Fruit fly (Drosophila melanogaster) whole organism, embryonic: Measurements from ENCODE around the gene CG15773.

Experiments
- Antp ChIP-seq: fragments of 200-800 bp; sonication (Bioruptor generic); optimal IDR thresholded peaks from 3 replicates; lab custom pipeline; 2016; ENCODE audit warnings: missing biosample characterization, missing genetic modification characterization
- CG1024 ChIP-seq: fragments of 200-800 bp; sonication (Bioruptor generic); IDR thresholded peaks from 2 replicates; pipeline ENCODE4 v1.3.6; 2022; ENCODE audit warnings: missing biosample characterization, missing genetic modification characterization
- CG10959 ChIP-seq: fragments of 200-800 bp; sonication (Bioruptor generic); IDR thresholded peaks from 2 replicates; pipeline ENCODE4 v1.3.6; 2022; ENCODE audit warnings: missing biosample characterization, missing genetic modification characterization
- CG12071 ChIP-seq: fragments of 200-800 bp; sonication (Bioruptor generic); optimal IDR thresholded peaks from 3 replicates; lab custom pipeline; 2018; ENCODE audit warnings: missing biosample characterization, mild to moderate bottlenecking, missing genetic modification characterization
- CG12155 ChIP-seq: fragments of 200-800 bp; sonication (Bioruptor generic); optimal IDR thresholded peaks from 3 replicates; lab custom pipeline; 2016; ENCODE audit warnings: missing biosample characterization, missing genetic modification characterization
- CG12769 ChIP-seq: fragments of 200-800 bp; sonication (Bioruptor generic); optimal IDR thresholded peaks from 2 replicates; lab custom pipeline; 2019; ENCODE audit warnings: missing biosample characterization, mild to moderate bottlenecking, missing genetic modification characterization, moderate library complexity
- CG13296 ChIP-seq: fragments of 200-800 bp; sonication (Bioruptor generic); optimal IDR thresholded peaks from 3 replicates; lab custom pipeline; 2018; ENCODE audit warnings: missing biosample characterization, mild to moderate bottlenecking, missing genetic modification characterization
- CG14667 ChIP-seq: fragments of 200-800 bp; sonication (Bioruptor generic); IDR thresholded peaks from 2 replicates; pipeline ENCODE4 v1.3.6; 2022; ENCODE audit warnings: missing biosample characterization, missing genetic modification characterization
- CG1792 ChIP-seq: fragments of 200-800 bp; sonication (Bioruptor generic); optimal IDR thresholded peaks from 2 replicates; lab custom pipeline; 2016; ENCODE audit warnings: missing biosample characterization, missing genetic modification characterization
- CG18619 ChIP-seq: fragments of 200-800 bp; sonication (Bioruptor generic); optimal IDR thresholded peaks from 3 replicates; lab custom pipeline; 2017; ENCODE audit warnings: missing biosample characterization, mild to moderate bottlenecking, missing genetic modification characterization
- CG18764 ChIP-seq: fragments of 200-800 bp; sonication (Bioruptor generic); optimal IDR thresholded peaks from 3 replicates; lab custom pipeline; 2016; ENCODE audit warnings: missing biosample characterization, missing genetic modification characterization
- CG2678 ChIP-seq: fragments of 200-800 bp; sonication (Bioruptor generic); optimal IDR thresholded peaks from 3 replicates; lab custom pipeline; 2019; ENCODE audit warnings: missing biosample characterization, mild to moderate bottlenecking, missing genetic modification characterization, moderate library complexity
- CG32772 ChIP-seq: fragments of 200-800 bp; sonication (Bioruptor generic); IDR thresholded peaks from 2 replicates; pipeline ENCODE4 v1.3.6; 2022; ENCODE audit warnings: missing biosample characterization, missing genetic modification characterization
- CG3847 ChIP-seq: fragments of 200-800 bp; sonication (Bioruptor generic); IDR thresholded peaks from 2 replicates; pipeline ENCODE4 v1.3.6; 2022; ENCODE audit warnings: missing biosample characterization, missing genetic modification characterization
- CG4424 ChIP-seq: fragments of 200-800 bp; sonication (Bioruptor generic); optimal IDR thresholded peaks from 3 replicates; lab custom pipeline; 2016; ENCODE audit warnings: missing biosample characterization, missing genetic modification characterization
- CG6254 ChIP-seq: fragments of 200-800 bp; sonication (Bioruptor generic); optimal IDR thresholded peaks from 3 replicates; lab custom pipeline; 2017; ENCODE audit warnings: mild to moderate bottlenecking, missing biosample characterization, missing genetic modification reagents, missing genetic modification characterization
- CG7556 ChIP-seq: fragments of 200-800 bp; sonication (Bioruptor generic); optimal IDR thresholded peaks from 2 replicates; lab custom pipeline; 2017; ENCODE audit warnings: missing biosample characterization, mild to moderate bottlenecking, missing genetic modification characterization
- CG9876 ChIP-seq: fragments of 200-800 bp; sonication (Bioruptor generic); optimal IDR thresholded peaks from 2 replicates; lab custom pipeline; 2016; ENCODE audit warnings: missing biosample characterization, missing genetic modification characterization
- CG9932 ChIP-seq: fragments of 200-800 bp; sonication (Bioruptor generic); IDR thresholded peaks from 2 replicates; pipeline ENCODE4 v1.3.6; 2022; ENCODE audit warnings: missing biosample characterization, missing genetic modification characterization
- Dbx ChIP-seq: fragments of 200-800 bp; sonication (Bioruptor generic); IDR thresholded peaks from 3 replicates; pipeline ENCODE4 v1.3.6; 2022; ENCODE audit warnings: missing biosample characterization, missing genetic modification characterization
- Deaf1 ChIP-seq: fragments of 200-800 bp; optimal IDR thresholded peaks from 3 replicates; lab custom pipeline; 2019; ENCODE audit warnings: missing biosample characterization, mild to moderate bottlenecking, missing genetic modification characterization, moderate library complexity
- Ets65A ChIP-seq: fragments of 200-800 bp; sonication (Bioruptor generic); peaks from one replicate; lab custom pipeline; 2016; ENCODE audit warnings: missing biosample characterization, missing genetic modification characterization
- Fer1 ChIP-seq: fragments of 200-800 bp; sonication (Bioruptor generic); optimal IDR thresholded peaks from 2 replicates; lab custom pipeline; 2017; ENCODE audit warnings: missing biosample characterization, mild to moderate bottlenecking, missing genetic modification characterization
- GATAe ChIP-seq: fragments of 200-800 bp; sonication (Bioruptor generic); conservative IDR thresholded peaks from 2 replicates; pipeline ENCODE4 v1.3.6; 2022; ENCODE audit warnings: missing biosample characterization, missing genetic modification characterization
- Gsc ChIP-seq: fragments of 200-800 bp; sonication (Bioruptor generic); IDR thresholded peaks from 2 replicates; pipeline ENCODE4 v1.3.6; 2022; ENCODE audit warnings: missing biosample characterization, missing genetic modification characterization
- H2.0 ChIP-seq: fragments of 200-800 bp; sonication (Bioruptor generic); IDR thresholded peaks from 2 replicates; pipeline ENCODE4 v1.3.6; 2022; ENCODE audit warnings: missing biosample characterization, missing genetic modification characterization
- Meics ChIP-seq: fragments of 200-800 bp; sonication (Bioruptor generic); optimal IDR thresholded peaks from 2 replicates; lab custom pipeline; 2017; ENCODE audit warnings: missing biosample characterization, mild to moderate bottlenecking, missing genetic modification characterization
- Mrtf ChIP-seq: fragments of 200-800 bp; sonication (Bioruptor generic); IDR thresholded peaks from 3 replicates; pipeline ENCODE4 v1.3.6; 2022; ENCODE audit warnings: missing biosample characterization, missing genetic modification characterization
- PHDP ChIP-seq: fragments of 200-800 bp; sonication (Bioruptor generic); optimal IDR thresholded peaks from 3 replicates; lab custom pipeline; 2018; ENCODE audit warnings: missing biosample characterization, mild to moderate bottlenecking, missing genetic modification characterization, moderate library complexity
- Poxn ChIP-seq: fragments of 200-800 bp; sonication (Bioruptor generic); IDR thresholded peaks from 2 replicates; pipeline ENCODE4 v1.3.6; 2022; ENCODE audit warnings: missing biosample characterization, missing genetic modification characterization
- Sry-β ChIP-seq: fragments of 200-800 bp; sonication (Bioruptor generic); optimal IDR thresholded peaks from 2 replicates; lab custom pipeline; 2018; ENCODE audit warnings: missing biosample characterization, mild to moderate bottlenecking, missing genetic modification characterization, moderate library complexity
- Taf1 ChIP-seq: fragments of 200-800 bp; sonication (Bioruptor generic); IDR thresholded peaks from 2 replicates; pipeline ENCODE4 v1.3.6; 2022; ENCODE audit warnings: missing biosample characterization, missing genetic modification characterization
- ash1 ChIP-seq: fragments of 200-800 bp; sonication (Bioruptor generic); optimal IDR thresholded peaks from 2 replicates; lab custom pipeline; 2018; ENCODE audit warnings: missing biosample characterization, mild to moderate bottlenecking, missing genetic modification characterization
- bcd ChIP-seq: fragments of 200-800 bp; sonication (Bioruptor generic); optimal IDR thresholded peaks from 2 replicates; lab custom pipeline; 2017; ENCODE audit warnings: missing biosample characterization, mild to moderate bottlenecking, missing genetic modification characterization
- bigmax ChIP-seq: fragments of 200-800 bp; sonication (Bioruptor generic); optimal IDR thresholded peaks from 2 replicates; lab custom pipeline; 2018; ENCODE audit warnings: missing biosample characterization, mild to moderate bottlenecking, missing genetic modification characterization
- bowl ChIP-seq: fragments of 200-800 bp; sonication (Bioruptor generic); IDR thresholded peaks from 2 replicates; pipeline ENCODE4 v1.3.6; 2022; ENCODE audit warnings: missing biosample characterization, missing genetic modification characterization
- cwo ChIP-seq: fragments of 200-800 bp; sonication (Bioruptor generic); optimal IDR thresholded peaks from 3 replicates; lab custom pipeline; 2017; ENCODE audit warnings: missing biosample characterization, missing genetic modification characterization, mild to moderate bottlenecking, moderate library complexity, missing genetic modification reagents
- dati ChIP-seq: fragments of 200-800 bp; sonication (Bioruptor generic); IDR thresholded peaks from 2 replicates; pipeline ENCODE4 v1.3.6; 2022; ENCODE audit warnings: missing biosample characterization, missing genetic modification characterization
- eve ChIP-seq, 2 experiments: fragments of >200 bp; optimal IDR thresholded peaks; 2 replicates each; lab custom pipeline; 2017; ENCODE audit warnings: missing biosample characterization in 2 of 2, missing genetic modification characterization in 2 of 2
- eyg ChIP-seq: fragments of 200-800 bp; sonication (Bioruptor generic); optimal IDR thresholded peaks from 3 replicates; lab custom pipeline; 2016; ENCODE audit warnings: missing biosample characterization, missing genetic modification characterization
- p53 ChIP-seq: fragments of 200-800 bp; sonication (Bioruptor generic); optimal IDR thresholded peaks from 2 replicates; lab custom pipeline; 2016; ENCODE audit warnings: missing biosample characterization, missing genetic modification characterization
- peb ChIP-seq: fragments of 200-800 bp; sonication (Bioruptor generic); IDR thresholded peaks from 2 replicates; pipeline ENCODE4 v1.3.6; 2022; ENCODE audit warnings: missing biosample characterization, missing genetic modification characterization
- pho ChIP-seq: fragments of 200-800 bp; sonication (Bioruptor generic); optimal IDR thresholded peaks from 2 replicates; lab custom pipeline; 2016; ENCODE audit warnings: missing biosample characterization, missing genetic modification characterization
- pnt ChIP-seq: fragments of 200-800 bp; sonication (Bioruptor generic); optimal IDR thresholded peaks from 3 replicates; lab custom pipeline; 2016; ENCODE audit warnings: missing biosample characterization, missing genetic modification characterization
- ro ChIP-seq: fragments of 200-800 bp; sonication (Bioruptor generic); IDR thresholded peaks from 2 replicates; pipeline ENCODE4 v1.3.6; 2022; ENCODE audit warnings: missing biosample characterization, missing genetic modification characterization
- sc ChIP-seq, 3 experiments: fragments of >200 bp in 2 of 3; fragments of 200-800 bp in 1 of 3; sonication (Bioruptor generic) in 1 of 3; optimal IDR thresholded peaks; 2 replicates in 2 of 3; 3 replicates in 1 of 3; lab custom pipeline; 2017; ENCODE audit warnings: mild to moderate bottlenecking in 1 of 3, missing biosample characterization in 1 of 3, missing genetic modification characterization in 1 of 3, missing genetic modification reagents in 1 of 3
- sens ChIP-seq: fragments of 200-800 bp; sonication (Bioruptor generic); peaks from one replicate; lab custom pipeline; 2016; ENCODE audit warnings: missing biosample characterization, missing genetic modification characterization
- sens-2 ChIP-seq: fragments of 200-800 bp; sonication (Bioruptor generic); IDR thresholded peaks from 2 replicates; pipeline ENCODE4 v1.3.6; 2022; ENCODE audit warnings: missing biosample characterization, missing genetic modification characterization
- tll ChIP-seq, 2 experiments: fragments of 200-800 bp in 1 of 2; fragments of >200 bp in 1 of 2; sonication (Bioruptor generic) in 1 of 2; optimal IDR thresholded peaks; 2 replicates each; lab custom pipeline; 2017 to 2019; ENCODE audit warnings: missing biosample characterization in 2 of 2, missing genetic modification characterization in 2 of 2, mild to moderate bottlenecking in 1 of 2, moderate library complexity in 1 of 2
- usp ChIP-seq: fragments of >200 bp; optimal IDR thresholded peaks from 2 replicates; lab custom pipeline; 2017; ENCODE audit warnings: missing biosample characterization, missing genetic modification characterization
- vnd ChIP-seq: fragments of 200-800 bp; sonication (Bioruptor generic); IDR thresholded peaks from 3 replicates; pipeline ENCODE4 v1.3.6; 2022; ENCODE audit warnings: missing biosample characterization, missing genetic modification characterization; ENCODE audit not compliant: partially characterized antibody
- wdn ChIP-seq: fragments of 200-800 bp; sonication (Bioruptor generic); IDR thresholded peaks from 2 replicates; pipeline ENCODE4 v1.3.6; 2022; ENCODE audit warnings: missing biosample characterization, missing genetic modification characterization

Gene CG15773

dm6 chrX:5705899-5706312, 26.6 kb upstream of the CG15773 start (continued):
- TF ChIP-seq Poxn = peak; percentile 72
- TF ChIP-seq CG9932 = peak; percentile 90
- TF ChIP-seq CG6254 (GFP tag; lab: Kevin White, UChicago) = peak; percentile 61
- TF ChIP-seq bigmax = no peak
- TF ChIP-seq dati = peak; percentile 80
- TF ChIP-seq p53 = peak; percentile 26
- TF ChIP-seq PHDP = peak; percentile 81
- TF ChIP-seq CG12155 (GFP tag; lab: Kevin White, UChicago) = peak; percentile 62
- peak; percentile 47 for TF ChIP-seq pho
- peak; percentile 88 for TF ChIP-seq Taf1
- no peak for TF ChIP-seq sc (optimal IDR thresholded peaks at IDR 0.05; lab: Kevin White, UChicago)
- no peak for TF ChIP-seq sc (GFP tag; optimal IDR thresholded peaks at IDR 0.05; lab: Kevin White, UChicago)
- peak; percentile 71 for TF ChIP-seq pnt
- TF ChIP-seq CG18764 (GFP tag; lab: Kevin White, UChicago) = peak; percentile 58
- peak; percentile 94 for TF ChIP-seq Fer1 (GFP tag; lab: Kevin White, UChicago)
- TF ChIP-seq usp (GFP tag; lab: Kevin White, UChicago) = no peak
- no peak for TF ChIP-seq Sry-β
- TF ChIP-seq CG12769 (tag; lab: Kevin White, UChicago) = peak; percentile 92
- peak; percentile 64; the same call in 1 of the 2 replicates for TF ChIP-seq GATAe (GFP tag; lab: Robert Waterston, UW)
- peak; percentile 81 for TF ChIP-seq CG7556
- TF ChIP-seq CG12071 (GFP tag; lab: Kevin White, UChicago) = peak; percentile 86
- TF ChIP-seq Gsc (GFP tag; lab: Robert Waterston, UW) = peak; percentile 84
- TF ChIP-seq CG4424 (GFP tag; lab: Kevin White, UChicago) = peak; percentile 78
- TF ChIP-seq CG14667 (GFP tag; lab: Robert Waterston, UW) = peak; percentile 77
- peak; percentile 86 for TF ChIP-seq Mrtf
- TF ChIP-seq bcd (GFP tag; lab: Kevin White, UChicago) = peak; percentile 89
- TF ChIP-seq sens-2 = peak; percentile 42; the same call in 1 of the 2 replicates
- TF ChIP-seq CG18619 (GFP tag; lab: Kevin White, UChicago) = peak; percentile 62
- TF ChIP-seq peb = peak; percentile 82
- peak; percentile 77 for TF ChIP-seq CG1024 (GFP tag; lab: Robert Waterston, UW)
- TF ChIP-seq eyg (GFP tag; lab: Kevin White, UChicago) = peak; percentile 23
- TF ChIP-seq CG13296 (GFP tag; lab: Kevin White, UChicago) = peak; percentile 80
- TF ChIP-seq H2.0 = peak; percentile 80
- peak; percentile 93 for TF ChIP-seq Dbx (GFP tag; lab: Robert Waterston, UW)
- TF ChIP-seq cwo (GFP tag; lab: Kevin White, UChicago) = peak; percentile 89
- TF ChIP-seq Ets65A = peak; percentile 84
- peak; percentile 84 for TF ChIP-seq CG3847 (GFP tag; lab: Robert Waterston, UW)
- TF ChIP-seq Antp (GFP tag; lab: Kevin White, UChicago) = peak; percentile 60
- TF ChIP-seq Deaf1 = peak; percentile 82
- peak; percentile 80 for TF ChIP-seq ro
- TF ChIP-seq ash1 (GFP tag; lab: Kevin White, UChicago) = peak; percentile 5
- TF ChIP-seq tll (GFP tag; optimal IDR thresholded peaks at IDR 0.05; lab: Kevin White, UChicago) = no peak
- peak; percentile 85 for TF ChIP-seq wdn
- TF ChIP-seq vnd (GFP tag; lab: Robert Waterston, UW) = no peak
- peak; percentile 93 for TF ChIP-seq sens (GFP tag; lab: Kevin White, UChicago)
- TF ChIP-seq CG32772 (GFP tag; lab: Robert Waterston, UW) = peak; percentile 90
- peak; percentile 47 for TF ChIP-seq CG10959 (GFP tag; lab: Robert Waterston, UW)
- peak; percentile 21 for TF ChIP-seq CG9876 (GFP tag; lab: Kevin White, UChicago)
- TF ChIP-seq Meics (GFP tag; lab: Kevin White, UChicago) = peak; percentile 90
- TF ChIP-seq eve (GFP tag; optimal IDR thresholded peaks at IDR 0.05; lab: Kevin White, UChicago) = no peak
- TF ChIP-seq CG2678 (tag; lab: Kevin White, UChicago) = peak; percentile 90
- TF ChIP-seq CG1792 (GFP tag; lab: Kevin White, UChicago) = peak; percentile 42
- TF ChIP-seq bowl (GFP tag; lab: Robert Waterston, UW) = peak; percentile 39; the same call in 1 of the 2 replicates
